Worm (Caenorhabditis elegans): ENCODE data around the gene T03G6.7.

- peak; percentile 94 for TF ChIP-seq die-1 (tag; optimal IDR thresholded peaks at IDR 0.05)
- peak; percentile 50 for TF ChIP-seq athp-1 (tag; optimal IDR thresholded peaks at IDR 0.05)
- peak; percentile 13 for TF ChIP-seq unc-62 (GFP tag; optimal IDR thresholded peaks at IDR 0.05)
- peak in 1 of 2 experiments; percentile 74 for TF ChIP-seq let-607 (tag; optimal IDR thresholded peaks at IDR 0.05)
- TF ChIP-seq F52B5.7 (tag; optimal IDR thresholded peaks at IDR 0.05): peak; percentile 54
- peak; percentile 44 for TF ChIP-seq snpc-4 (GFP tag; optimal IDR thresholded peaks at IDR 0.05)
- TF ChIP-seq snpc-4 (tag; optimal IDR thresholded peaks at IDR 0.05): peak; percentile 56 to 82 (median 69)
- peak; percentile 85 for TF ChIP-seq madf-3 (GFP tag; IDR thresholded peaks at IDR 0.05)
- TF ChIP-seq snpc-3.4 (tag; optimal IDR thresholded peaks at IDR 0.05): peak; percentile 65
Measured at ce11 chrX:2553433-2553860, 40.4 kb upstream of the T03G6.7 start.

Measured in whole organism, young adult.